Worm (Caenorhabditis elegans): ENCODE results near the gene sqv-7.

The sqv-7 gene

ce11 chrII:6968191-6968675 lies 44.3 kb downstream of the sqv-7 start (continued):
- TF ChIP-seq hlh-30 (tag; optimal IDR thresholded peaks at IDR 0.05; ENCODE audit: insufficient read depth), result peak; percentile 92
- peak; percentile 35 for TF ChIP-seq che-1 (tag; optimal IDR thresholded peaks at IDR 0.05)

ce11 chrII:6967618-6968017 lies 44.9 kb downstream of the sqv-7 start, which contains the start of gene eif-2Bgamma:
Gene eif-2Bgamma, minus strand, starts transcription at chrII:6967648.
- TF ChIP-seq nfya-1 (tag; optimal IDR thresholded peaks at IDR 0.05), result peak; percentile 2
- TF ChIP-seq npax-4 (tag; optimal IDR thresholded peaks at IDR 0.05), result no peak
- no peak for TF ChIP-seq ttx-3 (tag; optimal IDR thresholded peaks at IDR 0.05)

- no peak for TF ChIP-seq ceh-14 (tag; optimal IDR thresholded peaks at IDR 0.05)
- no peak for TF ChIP-seq ceh-24 (tag; optimal IDR thresholded peaks at IDR 0.05)
- no peak for TF ChIP-seq sox-4 (tag; optimal IDR thresholded peaks at IDR 0.05)
- no peak for TF ChIP-seq unc-42 (tag; optimal IDR thresholded peaks at IDR 0.05)
- no peak for TF ChIP-seq fkh-6 (tag; optimal IDR thresholded peaks at IDR 0.05)
- TF ChIP-seq ahr-1 (tag; optimal IDR thresholded peaks at IDR 0.05), result no peak
- TF ChIP-seq sox-2 (GFP tag; IDR thresholded peaks at IDR 0.05), result no peak
- TF ChIP-seq mec-3 (tag; optimal IDR thresholded peaks at IDR 0.05; ENCODE audit: borderline replicate concordance), result no peak
- TF ChIP-seq hlh-13 (GFP tag; optimal IDR thresholded peaks at IDR 0.05), result no peak
- TF ChIP-seq rnt-1 (tag; optimal IDR thresholded peaks at IDR 0.05), result no peak
- TF ChIP-seq F13H6.1 (tag; optimal IDR thresholded peaks at IDR 0.05), result no peak
- no peak for TF ChIP-seq C08G9.2 (tag; optimal IDR thresholded peaks at IDR 0.05)
- TF ChIP-seq unc-55 (GFP tag; optimal IDR thresholded peaks at IDR 0.05), result no peak
These were observed 46.9 kb downstream of the sqv-7 start, which contains the start of gene tra-2 for ce11 chrII:6965573-6965972. Gene tra-2, minus strand, starts transcription at chrII:6965673.
